Worm (Caenorhabditis elegans) whole organism, young adult: ENCODE measurements around the gene ZK105.11.

Experiments used
- F39B2.1 ChIP-seq: fragments of 200-800 bp; sonication (Bioruptor generic); IDR thresholded peaks from 2 replicates; pipeline ENCODE4 v1.3.6; 2022; ENCODE audit warnings: missing genetic modification reagents, missing genetic modification characterization, missing compliant biosample characterization
- K11D2.4 ChIP-seq: fragments of 200-800 bp; sonication (Bioruptor generic); IDR thresholded peaks from 2 replicates; pipeline ENCODE4 v1.3.6; 2022; ENCODE audit warnings: missing genetic modification reagents, missing genetic modification characterization, missing compliant biosample characterization
- ama-1 ChIP-seq, 3 experiments: fragments of 150-350 bp in 1 of 3; sonication (generic microtip) in 2 of 3; optimal IDR thresholded peaks; 2 replicates each; lab custom pipeline; 2014 to 2018; ENCODE audit warnings: missing biosample characterization in 2 of 3, missing genetic modification characterization in 2 of 3, missing genetic modification reagents in 2 of 3
- attf-6 ChIP-seq: fragments of 200-800 bp; sonication (Bioruptor generic); IDR thresholded peaks from 2 replicates; pipeline ENCODE4 v1.3.6; 2022; ENCODE audit warnings: missing genetic modification reagents, missing genetic modification characterization, missing compliant biosample characterization
- madf-10 ChIP-seq: sonication (generic microtip); optimal IDR thresholded peaks from 2 replicates; lab custom pipeline; 2016; ENCODE audit warnings: mild to moderate bottlenecking, missing genetic modification characterization, missing compliant biosample characterization
- nfya-1 ChIP-seq: sonication (generic microtip); optimal IDR thresholded peaks from 2 replicates; lab custom pipeline; 2017; ENCODE audit warnings: antibody characterized with exemption, missing compliant biosample characterization, missing genetic modification characterization, borderline replicate concordance; ENCODE audit not compliant: insufficient read depth
- snpc-3.4 ChIP-seq: sonication (generic microtip); optimal IDR thresholded peaks from 2 replicates; lab custom pipeline; 2017; ENCODE audit warnings: missing genetic modification characterization, mild to moderate bottlenecking, missing compliant biosample characterization, antibody characterized with exemption, moderate library complexity, missing genotype, missing genetic modification reagents
- unc-62 ChIP-seq: fragments of 150-350 bp; optimal IDR thresholded peaks from 2 replicates; lab custom pipeline; 2014; ENCODE audit warnings: missing biosample characterization, missing genetic modification reagents, missing genetic modification characterization
- ztf-6 ChIP-seq: fragments of 200-800 bp; sonication (Bioruptor generic); IDR thresholded peaks from 2 replicates; pipeline ENCODE4 v1.3.6; 2022; ENCODE audit warnings: missing genetic modification reagents, missing genetic modification characterization, missing compliant biosample characterization

- TF ChIP-seq K11D2.4 (GFP tag; lab: Robert Waterston, UW), result no peak
- no peak for TF ChIP-seq attf-6 (GFP tag; lab: Robert Waterston, UW)
- no peak for TF ChIP-seq F39B2.1 (GFP tag; lab: Robert Waterston, UW)
- TF ChIP-seq unc-62 (GFP tag; lab: Kevin White, UChicago), result no peak
- no peak for TF ChIP-seq madf-10 (tag; lab: Kevin White, UChicago)
- no peak for TF ChIP-seq snpc-3.4 (tag; lab: Kevin White, UChicago)
- TF ChIP-seq ztf-6, result no peak
- TF ChIP-seq ama-1 (optimal IDR thresholded peaks at IDR 0.05; lab: Kevin White, UChicago), result no peak
- TF ChIP-seq ama-1 (GFP tag; optimal IDR thresholded peaks at IDR 0.05; lab: Kevin White, UChicago), result no peak
- no peak for TF ChIP-seq nfya-1 (tag; lab: Kevin White, UChicago)
These were observed 11.6 kb downstream of the ZK105.11 start, which contains the start of gene ZK105.3 for ce11 chrV:7696842-7697241.
